Fruit fly (Drosophila melanogaster) whole organism, embryonic: ENCODE results near the gene pkaap.
A peak's percentile ranks its signal among the peaks of the same experiment; 100 is the strongest.

Experiments
- Adf1 ChIP-seq: fragments of 200-800 bp; sonication (Bioruptor generic); IDR thresholded peaks from 2 replicates; pipeline ENCODE4 v1.3.6; 2022; ENCODE audit warnings: missing biosample characterization, missing genetic modification characterization
- Bgb ChIP-seq: fragments of 200-800 bp; sonication (Bioruptor generic); IDR thresholded peaks from 2 replicates; pipeline ENCODE4 v1.3.6; 2022; ENCODE audit warnings: missing biosample characterization, missing genetic modification characterization; ENCODE audit not compliant: partially characterized antibody
- CG1024 ChIP-seq: fragments of 200-800 bp; sonication (Bioruptor generic); IDR thresholded peaks from 2 replicates; pipeline ENCODE4 v1.3.6; 2022; ENCODE audit warnings: missing biosample characterization, missing genetic modification characterization
- CG10366 ChIP-seq: fragments of 200-800 bp; sonication (Bioruptor generic); IDR thresholded peaks from 2 replicates; pipeline ENCODE4 v1.3.6; 2022; ENCODE audit warnings: missing biosample characterization, missing genetic modification characterization
- CG10959 ChIP-seq: fragments of 200-800 bp; sonication (Bioruptor generic); IDR thresholded peaks from 2 replicates; pipeline ENCODE4 v1.3.6; 2022; ENCODE audit warnings: missing biosample characterization, missing genetic modification characterization
- CG12299 ChIP-seq: fragments of 200-800 bp; sonication (Bioruptor generic); optimal IDR thresholded peaks from 2 replicates; lab custom pipeline; 2018; ENCODE audit warnings: missing biosample characterization, mild to moderate bottlenecking, missing genetic modification characterization
- CG13296 ChIP-seq: fragments of 200-800 bp; sonication (Bioruptor generic); optimal IDR thresholded peaks from 3 replicates; lab custom pipeline; 2018; ENCODE audit warnings: missing biosample characterization, mild to moderate bottlenecking, missing genetic modification characterization
- CG13894 ChIP-seq: fragments of 200-800 bp; sonication (Bioruptor generic); optimal IDR thresholded peaks from 3 replicates; lab custom pipeline; 2018; ENCODE audit warnings: missing biosample characterization, mild to moderate bottlenecking, missing genetic modification characterization, moderate library complexity
- CG14667 ChIP-seq: fragments of 200-800 bp; sonication (Bioruptor generic); IDR thresholded peaks from 2 replicates; pipeline ENCODE4 v1.3.6; 2022; ENCODE audit warnings: missing biosample characterization, missing genetic modification characterization
- CG15073 ChIP-seq: fragments of 200-800 bp; sonication (Bioruptor generic); optimal IDR thresholded peaks from 2 replicates; lab custom pipeline; 2016; ENCODE audit warnings: missing biosample characterization, missing genetic modification characterization
- CG1647 ChIP-seq: fragments of 200-800 bp; sonication (Bioruptor generic); optimal IDR thresholded peaks from 3 replicates; lab custom pipeline; 2016; ENCODE audit warnings: missing biosample characterization, missing genetic modification characterization
- CG17328 ChIP-seq: fragments of 200-800 bp; sonication (Bioruptor generic); IDR thresholded peaks from 2 replicates; pipeline ENCODE4 v1.3.6; 2022; ENCODE audit warnings: missing biosample characterization, missing genetic modification characterization
- CG17359 ChIP-seq: fragments of 200-800 bp; sonication (Bioruptor generic); optimal IDR thresholded peaks from 3 replicates; lab custom pipeline; 2018; ENCODE audit warnings: missing biosample characterization, mild to moderate bottlenecking, missing genetic modification characterization, moderate library complexity
- CG17802 ChIP-seq: fragments of 200-800 bp; sonication (Bioruptor generic); optimal IDR thresholded peaks from 2 replicates; lab custom pipeline; 2018; ENCODE audit warnings: missing biosample characterization, mild to moderate bottlenecking, missing genetic modification characterization, moderate library complexity
- CG18262 ChIP-seq: fragments of 200-800 bp; optimal IDR thresholded peaks from 3 replicates; lab custom pipeline; 2019; ENCODE audit warnings: missing biosample characterization, mild to moderate bottlenecking, missing genetic modification characterization, moderate library complexity
- CG2889 ChIP-seq: fragments of 200-800 bp; sonication (Bioruptor generic); IDR thresholded peaks from 3 replicates; pipeline ENCODE4 v1.3.6; 2022; ENCODE audit warnings: missing biosample characterization, missing genetic modification characterization
- CG31388 ChIP-seq: fragments of 200-800 bp; sonication (Bioruptor generic); optimal IDR thresholded peaks from 2 replicates; lab custom pipeline; 2016; ENCODE audit warnings: missing biosample characterization, missing genetic modification characterization
- CG32772 ChIP-seq: fragments of 200-800 bp; sonication (Bioruptor generic); IDR thresholded peaks from 2 replicates; pipeline ENCODE4 v1.3.6; 2022; ENCODE audit warnings: missing biosample characterization, missing genetic modification characterization
- CG3838 ChIP-seq: fragments of 200-800 bp; sonication (Bioruptor generic); optimal IDR thresholded peaks from 3 replicates; lab custom pipeline; 2016; ENCODE audit warnings: missing biosample characterization, missing genetic modification characterization
- CG5245 ChIP-seq: fragments of 200-800 bp; sonication (Bioruptor generic); optimal IDR thresholded peaks from 3 replicates; lab custom pipeline; 2016; ENCODE audit warnings: missing biosample characterization, missing genetic modification characterization
- CG6175 ChIP-seq: fragments of 200-800 bp; sonication (Bioruptor generic); IDR thresholded peaks from 3 replicates; pipeline ENCODE4 v1.3.6; 2022; ENCODE audit warnings: missing biosample characterization, missing genetic modification characterization
- CG8281 ChIP-seq: fragments of 200-800 bp; sonication (Bioruptor generic); optimal IDR thresholded peaks from 2 replicates; lab custom pipeline; 2018; ENCODE audit warnings: missing biosample characterization, mild to moderate bottlenecking, missing genetic modification characterization, moderate library complexity
- Dfd ChIP-seq, 2 experiments: fragments of >200 bp; optimal IDR thresholded peaks; 2 replicates each; lab custom pipeline; 2017; ENCODE audit warnings: missing biosample characterization in 2 of 2, missing genetic modification characterization in 2 of 2
- Dp ChIP-seq: fragments of 200-800 bp; sonication (Bioruptor generic); optimal IDR thresholded peaks from 2 replicates; lab custom pipeline; 2018; ENCODE audit warnings: missing biosample characterization, mild to moderate bottlenecking, missing genetic modification characterization, moderate library complexity
- Elba2 ChIP-seq: fragments of 200-800 bp; sonication (Bioruptor generic); optimal IDR thresholded peaks from 3 replicates; lab custom pipeline; 2016; ENCODE audit warnings: missing biosample characterization, missing genetic modification characterization
- Ets97D ChIP-seq: fragments of 200-800 bp; sonication (Bioruptor generic); optimal IDR thresholded peaks from 3 replicates; lab custom pipeline; 2016; ENCODE audit warnings: missing biosample characterization, missing genetic modification characterization
- Lhr ChIP-seq: fragments of 200-800 bp; sonication (Bioruptor generic); optimal IDR thresholded peaks from 3 replicates; lab custom pipeline; 2017; ENCODE audit warnings: mild to moderate bottlenecking, missing biosample characterization, missing genetic modification reagents, missing genetic modification characterization
- Med ChIP-seq: fragments of 200-800 bp; sonication (Bioruptor generic); peaks from one replicate; lab custom pipeline; 2016; ENCODE audit warnings: missing biosample characterization, missing genetic modification characterization, mild to moderate bottlenecking, inconsistent platforms, moderate library complexity
- Meics ChIP-seq: fragments of 200-800 bp; sonication (Bioruptor generic); optimal IDR thresholded peaks from 2 replicates; lab custom pipeline; 2017; ENCODE audit warnings: missing biosample characterization, mild to moderate bottlenecking, missing genetic modification characterization
- Mrtf ChIP-seq: fragments of 200-800 bp; sonication (Bioruptor generic); IDR thresholded peaks from 3 replicates; pipeline ENCODE4 v1.3.6; 2022; ENCODE audit warnings: missing biosample characterization, missing genetic modification characterization
- NC2β ChIP-seq: fragments of 200-800 bp; sonication (Bioruptor generic); optimal IDR thresholded peaks from 2 replicates; lab custom pipeline; 2016; ENCODE audit warnings: missing biosample characterization, missing genetic modification characterization
- Nf-YC ChIP-seq: fragments of 200-800 bp; optimal IDR thresholded peaks from 3 replicates; lab custom pipeline; 2019; ENCODE audit warnings: missing biosample characterization, mild to moderate bottlenecking, missing genetic modification characterization, moderate library complexity
- Spps ChIP-seq: fragments of 200-800 bp; sonication (Bioruptor generic); optimal IDR thresholded peaks from 2 replicates; lab custom pipeline; 2018; ENCODE audit warnings: missing biosample characterization, mild to moderate bottlenecking, missing genetic modification characterization
- Stat92E ChIP-seq, 3 experiments: fragments of >200 bp in 2 of 3; fragments of 200-800 bp in 1 of 3; sonication (Bioruptor generic) in 1 of 3; optimal IDR thresholded peaks; 2 replicates each; lab custom pipeline; 2017 to 2019; ENCODE audit warnings: missing biosample characterization in 3 of 3, missing genetic modification characterization in 3 of 3, mild to moderate bottlenecking in 1 of 3, moderate library complexity in 1 of 3
- bowl ChIP-seq: fragments of 200-800 bp; sonication (Bioruptor generic); IDR thresholded peaks from 2 replicates; pipeline ENCODE4 v1.3.6; 2022; ENCODE audit warnings: missing biosample characterization, missing genetic modification characterization
- br ChIP-seq: fragments of >200 bp; optimal IDR thresholded peaks from 2 replicates; lab custom pipeline; 2017
- dan ChIP-seq: fragments of 200-800 bp; sonication (Bioruptor generic); IDR thresholded peaks from 2 replicates; pipeline ENCODE4 v1.3.6; 2022; ENCODE audit warnings: missing biosample characterization, missing genetic modification characterization
- dm ChIP-seq: fragments of 200-800 bp; sonication (Bioruptor generic); optimal IDR thresholded peaks from 3 replicates; lab custom pipeline; 2016; ENCODE audit warnings: missing biosample characterization, missing genetic modification characterization
- dmrt11E ChIP-seq: fragments of 200-800 bp; sonication (Bioruptor generic); optimal IDR thresholded peaks from 3 replicates; lab custom pipeline; 2018; ENCODE audit warnings: missing biosample characterization, mild to moderate bottlenecking, missing genetic modification characterization, moderate library complexity
- eyg ChIP-seq: fragments of 200-800 bp; sonication (Bioruptor generic); optimal IDR thresholded peaks from 3 replicates; lab custom pipeline; 2016; ENCODE audit warnings: missing biosample characterization, missing genetic modification characterization
- gcm ChIP-seq: fragments of 200-800 bp; sonication (Bioruptor generic); optimal IDR thresholded peaks from 2 replicates; lab custom pipeline; 2019; ENCODE audit warnings: missing biosample characterization, mild to moderate bottlenecking, missing genetic modification characterization, moderate library complexity
- kay ChIP-seq: fragments of 200-800 bp; sonication (Bioruptor generic); optimal IDR thresholded peaks from 2 replicates; lab custom pipeline; 2016; ENCODE audit warnings: missing biosample characterization, missing genetic modification characterization
- mirr ChIP-seq: fragments of 200-800 bp; sonication (Bioruptor generic); optimal IDR thresholded peaks from 3 replicates; lab custom pipeline; 2018; ENCODE audit warnings: missing biosample characterization, mild to moderate bottlenecking, missing genetic modification characterization
- nerfin-1 ChIP-seq: fragments of 200-800 bp; sonication (Bioruptor generic); optimal IDR thresholded peaks from 3 replicates; lab custom pipeline; 2019; ENCODE audit warnings: missing biosample characterization, mild to moderate bottlenecking, missing genetic modification characterization, moderate library complexity
- odd ChIP-seq: fragments of 200-800 bp; sonication (Bioruptor generic); optimal IDR thresholded peaks from 2 replicates; lab custom pipeline; 2017; ENCODE audit warnings: missing biosample characterization, mild to moderate bottlenecking, missing genetic modification characterization
- otp ChIP-seq: fragments of 200-800 bp; sonication (Bioruptor generic); IDR thresholded peaks from 3 replicates; pipeline ENCODE4, ENCODE4 v1.3.6; 2022; ENCODE audit warnings: missing biosample characterization, missing genetic modification characterization
- pan ChIP-seq, 4 experiments: fragments of >200 bp in 3 of 4; fragments of 200-800 bp in 1 of 4; sonication (Bioruptor generic) in 1 of 4; optimal IDR thresholded peaks in 3 of 4; IDR thresholded peaks in 1 of 4; 2 replicates each; pipeline versions ENCODE4 v1.3.6 to Lab custom; 2017 to 2022; ENCODE audit warnings: missing biosample characterization in 2 of 4, missing genetic modification characterization in 2 of 4, mixed read lengths in 1 of 4
- rib ChIP-seq: fragments of 200-800 bp; sonication (Bioruptor generic); IDR thresholded peaks from 2 replicates; pipeline ENCODE4 v1.3.6; 2022; ENCODE audit warnings: missing biosample characterization, missing genetic modification characterization
- sens ChIP-seq: fragments of 200-800 bp; sonication (Bioruptor generic); peaks from one replicate; lab custom pipeline; 2016; ENCODE audit warnings: missing biosample characterization, missing genetic modification characterization
- sob ChIP-seq: fragments of 200-800 bp; sonication (Bioruptor generic); IDR thresholded peaks from 2 replicates; pipeline ENCODE4 v1.3.6; 2022; ENCODE audit warnings: missing biosample characterization, missing genetic modification characterization
- sqz ChIP-seq: fragments of 200-800 bp; sonication (Bioruptor generic); optimal IDR thresholded peaks from 3 replicates; lab custom pipeline; 2018; ENCODE audit warnings: missing biosample characterization, mild to moderate bottlenecking, missing genetic modification characterization
- tio ChIP-seq: fragments of 200-800 bp; sonication (Bioruptor generic); optimal IDR thresholded peaks from 2 replicates; lab custom pipeline; 2017; ENCODE audit warnings: missing biosample characterization, missing genetic modification characterization, inconsistent platforms

The pkaap gene

dm6 chr2L:16315027-16315426, 26.9 kb downstream of the pkaap start (continued):
- TF ChIP-seq Dp (no peak), CG15073 (GFP tag; lab: Kevin White, UChicago) (no peak), CG12299 (peak; percentile 0), Adf1 (GFP tag; lab: Robert Waterston, UW) (peak; percentile 12; the same call in 1 of the 2 replicates), kay (no peak), CG3838 (no peak), Dfd (GFP tag; optimal IDR thresholded peaks at IDR 0.05; lab: Kevin White, UChicago) (no peak), mirr (GFP tag; lab: Kevin White, UChicago) (peak; percentile 77), CG14667 (GFP tag; lab: Robert Waterston, UW) (no peak), odd (GFP tag; lab: Kevin White, UChicago) (peak; percentile 5), CG17359 (tag; lab: Kevin White, UChicago) (peak; percentile 9), CG32772 (GFP tag; lab: Robert Waterston, UW) (no peak), CG1024 (GFP tag; lab: Robert Waterston, UW) (no peak), Ets97D (GFP tag; lab: Kevin White, UChicago) (no peak), Meics (GFP tag; lab: Kevin White, UChicago) (peak; percentile 6), sob (GFP tag; lab: Robert Waterston, UW) (peak; percentile 31; the same call in 1 of the 2 replicates), dm (GFP tag; lab: Kevin White, UChicago) (no peak), sens (peak; percentile 49), sqz (GFP tag; lab: Kevin White, UChicago) (peak; percentile 65), CG18262 (tag; lab: Kevin White, UChicago) (no peak), NC2β (no peak), nerfin-1 (no peak), pan (optimal IDR thresholded peaks at IDR 0.05; lab: Kevin White, UChicago) (no peak), pan (GFP tag; optimal IDR thresholded peaks at IDR 0.05 in 1 of 2, IDR thresholded peaks at IDR 0.05 in 1 of 2) (peak in 1 of 2 experiments; percentile 12), dmrt11E (no peak), CG17328 (GFP tag; lab: Robert Waterston, UW) (no peak), gcm (no peak), CG5245 (GFP tag; lab: Kevin White, UChicago) (no peak), Lhr (GFP tag; lab: Kevin White, UChicago) (no peak), Elba2 (no peak), Nf-YC (peak; percentile 27), otp (no peak), CG13894 (tag; lab: Kevin White, UChicago) (peak; percentile 92), Spps (tag; lab: Kevin White, UChicago) (no peak), Mrtf (GFP tag; lab: Robert Waterston, UW) (no peak), CG17802 (no peak), CG31388 (GFP tag; lab: Kevin White, UChicago) (no peak), Med (GFP tag; lab: Kevin White, UChicago) (peak; percentile 75), br (lab: Kevin White, UChicago) (no peak), dan (GFP tag; lab: Robert Waterston, UW) (no peak), eyg (GFP tag; lab: Kevin White, UChicago) (no peak), CG2889 (GFP tag; lab: Robert Waterston, UW) (no peak), Bgb (peak; percentile 51; the same call in 1 of the 2 replicates), CG10959 (GFP tag; lab: Robert Waterston, UW) (no peak), CG10366 (GFP tag; lab: Robert Waterston, UW) (no peak), CG8281 (no peak), rib (peak; percentile 66; the same call in 1 of the 2 replicates), bowl (0 out of 2 replicates have a peak, but pooled peaks have one; percentile 28), CG1647 (GFP tag; lab: Kevin White, UChicago) (no peak), Stat92E (GFP tag; optimal IDR thresholded peaks at IDR 0.05; lab: Kevin White, UChicago) (no peak), CG6175 (no peak), CG13296 (peak; percentile 60), tio (GFP tag; lab: Kevin White, UChicago) (no peak)
